Worm (Caenorhabditis elegans): ENCODE results near the gene atp-2.

atp-2 gene

ce11 chrIII:5218687-5219086 is 9.5 kb upstream of the atp-2 start, which contains the start of gene ZC155.2:
ZC155.2 (plus strand) TSS chrIII:5218987.
- TF ChIP-seq unc-30 (tag; optimal IDR thresholded peaks at IDR 0.05) (no peak), nhr-20 (tag; optimal IDR thresholded peaks at IDR 0.05) (no peak), C16A3.4 (tag; optimal IDR thresholded peaks at IDR 0.05) (no peak), blmp-1 (tag; optimal IDR thresholded peaks at IDR 0.05) (no peak), isw-1 (GFP tag; IDR thresholded peaks at IDR 0.05) (no peak), nhr-85 (tag) (no peak), nhr-28 (tag; optimal IDR thresholded peaks at IDR 0.05) (no peak), ama-1 (optimal IDR thresholded peaks at IDR 0.05) (no peak), grh-1 (GFP tag; IDR thresholded peaks at IDR 0.05) (no peak), fkh-10 (GFP tag; optimal IDR thresholded peaks at IDR 0.05) (no peak), nhr-76 (tag; optimal IDR thresholded peaks at IDR 0.05) (no peak), nhr-11 (tag; optimal IDR thresholded peaks at IDR 0.05) (no peak), ceh-8 (GFP tag; optimal IDR thresholded peaks at IDR 0.05) (no peak), ceh-90 (tag; optimal IDR thresholded peaks at IDR 0.05) (no peak), snpc-4 (tag; optimal IDR thresholded peaks at IDR 0.05) (no peak), mef-2 (tag; optimal IDR thresholded peaks at IDR 0.05) (no peak), C34B4.2 (tag; optimal IDR thresholded peaks at IDR 0.05) (no peak)

ce11 chrIII:5221820-5222219 is 6.4 kb upstream of the atp-2 start:
- TF ChIP-seq ceh-88 (GFP tag; IDR thresholded peaks at IDR 0.05) (no peak), lin-14 (GFP tag; optimal IDR thresholded peaks at IDR 0.05) (no peak), ceh-8 (GFP tag; optimal IDR thresholded peaks at IDR 0.05) (no peak), mef-2 (tag; optimal IDR thresholded peaks at IDR 0.05) (no peak), nhr-20 (tag; optimal IDR thresholded peaks at IDR 0.05) (no peak), fkh-4 (tag; optimal IDR thresholded peaks at IDR 0.05; ENCODE audit: borderline replicate concordance) (no peak), fkh-8 (tag; optimal IDR thresholded peaks at IDR 0.05) (no peak), C16A3.4 (tag; optimal IDR thresholded peaks at IDR 0.05) (no peak), nhr-77 (tag; optimal IDR thresholded peaks at IDR 0.05) (no peak), lin-35 (GFP tag; optimal IDR thresholded peaks at IDR 0.05) (no peak), pax-3 (tag; optimal IDR thresholded peaks at IDR 0.05) (no peak), ama-1 (optimal IDR thresholded peaks at IDR 0.05) (no peak), lin-15B (tag; optimal IDR thresholded peaks at IDR 0.05) (no peak), F16B12.6 (tag; optimal IDR thresholded peaks at IDR 0.05) (no peak), nhr-237 (tag; optimal IDR thresholded peaks at IDR 0.05) (no peak), fkh-10 (GFP tag; optimal IDR thresholded peaks at IDR 0.05) (no peak)

ce11 chrIII:5222777-5223176 is 5.4 kb upstream of the atp-2 start:
- TF ChIP-seq ceh-8 (GFP tag; optimal IDR thresholded peaks at IDR 0.05) (no peak), efl-1 (optimal IDR thresholded peaks at IDR 0.05) (no peak), efl-1 (GFP tag; optimal IDR thresholded peaks at IDR 0.05 in 1 of 2) (peak in 1 of 2 experiments; percentile 67), vab-15 (tag; optimal IDR thresholded peaks at IDR 0.05) (no peak), nhr-76 (tag; optimal IDR thresholded peaks at IDR 0.05) (no peak), lin-14 (GFP tag; optimal IDR thresholded peaks at IDR 0.05) (peak; percentile 60), fkh-8 (tag; optimal IDR thresholded peaks at IDR 0.05) (no peak), nhr-71 (tag; optimal IDR thresholded peaks at IDR 0.05) (peak; percentile 8), nhr-77 (tag; optimal IDR thresholded peaks at IDR 0.05) (peak; percentile 12), mep-1 (tag; optimal IDR thresholded peaks at IDR 0.05) (peak; percentile 35)

ce11 chrIII:5224908-5225307 is 3.3 kb upstream of the atp-2 start:
- TF ChIP-seq fos-1 (tag; optimal IDR thresholded peaks at IDR 0.05) = peak; percentile 81
- TF ChIP-seq skn-1 (tag; optimal IDR thresholded peaks at IDR 0.05) = peak; percentile 11
- TF ChIP-seq lin-14 (GFP tag; optimal IDR thresholded peaks at IDR 0.05) = peak; percentile 37
- no peak for TF ChIP-seq nhr-77 (tag; optimal IDR thresholded peaks at IDR 0.05)
- TF ChIP-seq ceh-82 (tag; optimal IDR thresholded peaks at IDR 0.05) = peak in 1 of 3 experiments; percentile 27
- no peak for TF ChIP-seq nhr-47 (tag; optimal IDR thresholded peaks at IDR 0.05)
- peak; percentile 35 for TF ChIP-seq blmp-1 (tag; optimal IDR thresholded peaks at IDR 0.05)
- TF ChIP-seq Y116A8C.19 (tag; optimal IDR thresholded peaks at IDR 0.05; ENCODE audit: borderline replicate concordance) = no peak
- TF ChIP-seq lin-39 (tag; optimal IDR thresholded peaks at IDR 0.05) = no peak
- TF ChIP-seq nhr-20 (tag; optimal IDR thresholded peaks at IDR 0.05) = no peak
- TF ChIP-seq egl-27 (tag; optimal IDR thresholded peaks at IDR 0.05) = no peak
- TF ChIP-seq snu-23 (GFP tag; optimal IDR thresholded peaks at IDR 0.05) = peak; percentile 6
- TF ChIP-seq lin-35 (GFP tag; optimal IDR thresholded peaks at IDR 0.05) = no peak
